Worm (Caenorhabditis elegans): ENCODE measurements around the gene srw-7.

DNA sequence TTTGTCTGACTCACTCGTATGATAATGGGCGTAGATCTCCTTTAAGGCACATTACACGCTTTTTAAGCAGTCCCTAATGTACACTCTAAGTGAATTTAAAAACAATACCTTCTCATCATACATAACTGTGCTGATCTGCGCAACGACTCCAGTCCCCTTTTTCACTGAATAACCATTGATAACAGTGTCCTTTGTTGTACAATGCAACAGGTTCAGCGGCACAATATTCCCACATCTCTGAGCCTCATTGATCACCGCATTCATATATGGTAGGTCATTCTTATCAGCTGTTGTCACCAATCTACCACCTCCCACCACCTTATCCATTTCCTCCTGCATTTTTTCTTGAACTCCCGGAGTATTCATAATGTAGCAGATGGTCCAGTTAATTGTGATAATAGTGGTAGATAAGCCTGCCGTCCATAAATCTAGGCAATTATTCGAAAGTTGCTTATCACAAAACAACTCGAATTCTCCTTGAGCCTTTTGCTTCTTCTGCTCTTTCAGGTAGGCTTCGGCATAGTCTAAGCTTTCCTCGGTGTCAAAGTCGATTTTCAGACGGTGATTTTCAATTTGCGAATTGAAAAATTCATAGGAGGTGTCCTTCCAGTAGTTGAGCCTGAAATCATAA, 4.2 kb upstream of the srw-7 start:
- TF ChIP-seq snpc-4 (GFP tag; optimal IDR thresholded peaks at IDR 0.05), result no peak
- no peak for TF ChIP-seq snpc-4 (tag; optimal IDR thresholded peaks at IDR 0.05)
- no peak for TF ChIP-seq sptf-2 (GFP tag; optimal IDR thresholded peaks at IDR 0.05)
- TF ChIP-seq mel-28 (tag; optimal IDR thresholded peaks at IDR 0.05; ENCODE audit: borderline replicate concordance), result no peak
- TF ChIP-seq sea-2 (GFP tag; IDR thresholded peaks at IDR 0.05), result no peak
